Fruit fly (Drosophila melanogaster) whole organism, prepupa: ENCODE measurements around the gene eIF3a.

Experiments
- CG10631 ChIP-seq: fragments of 200-800 bp; sonication (Bioruptor generic); optimal IDR thresholded peaks from 2 replicates; lab custom pipeline; 2016; ENCODE audit warnings: missing biosample characterization, missing genetic modification characterization
- CG10669 ChIP-seq: fragments of 200-800 bp; sonication (Bioruptor generic); optimal IDR thresholded peaks from 3 replicates; lab custom pipeline; 2018; ENCODE audit warnings: missing biosample characterization, mild to moderate bottlenecking, missing genetic modification characterization, moderate library complexity
- CG15336 ChIP-seq: fragments of 200-800 bp; sonication (Bioruptor generic); IDR thresholded peaks from 2 replicates; pipeline ENCODE4 v1.3.6; 2022; ENCODE audit warnings: missing biosample characterization, missing genetic modification characterization
- CG16779 ChIP-seq: fragments of 200-800 bp; sonication (Bioruptor generic); optimal IDR thresholded peaks from 3 replicates; lab custom pipeline; 2017; ENCODE audit warnings: missing biosample characterization, mild to moderate bottlenecking, missing genetic modification characterization
- CG3032 ChIP-seq: fragments of 200-800 bp; optimal IDR thresholded peaks from 2 replicates; lab custom pipeline; 2019; ENCODE audit warnings: missing biosample characterization, mild to moderate bottlenecking, missing genetic modification characterization, moderate library complexity
- CG34406 ChIP-seq: fragments of 200-800 bp; sonication (Bioruptor generic); optimal IDR thresholded peaks from 3 replicates; lab custom pipeline; 2016; ENCODE audit warnings: missing biosample characterization, missing genetic modification characterization
- CG3919 ChIP-seq: fragments of 200-800 bp; sonication (Bioruptor generic); optimal IDR thresholded peaks from 3 replicates; lab custom pipeline; 2016; ENCODE audit warnings: missing biosample characterization, missing genetic modification characterization
- CG4318 ChIP-seq: fragments of 200-800 bp; sonication (Bioruptor generic); optimal IDR thresholded peaks from 3 replicates; lab custom pipeline; 2017; ENCODE audit warnings: missing biosample characterization, mild to moderate bottlenecking, missing genetic modification characterization
- CG6854 ChIP-seq: fragments of 200-800 bp; sonication (Bioruptor generic); optimal IDR thresholded peaks from 2 replicates; lab custom pipeline; 2017; ENCODE audit warnings: missing biosample characterization, mild to moderate bottlenecking, missing genetic modification characterization
- CG8632 ChIP-seq: fragments of 200-800 bp; sonication (Bioruptor generic); optimal IDR thresholded peaks from 3 replicates; lab custom pipeline; 2016; ENCODE audit warnings: missing biosample characterization, missing genetic modification characterization
- CG9139 ChIP-seq: fragments of 200-800 bp; sonication (Bioruptor generic); optimal IDR thresholded peaks from 3 replicates; lab custom pipeline; 2017; ENCODE audit warnings: missing biosample characterization, mild to moderate bottlenecking, missing genetic modification characterization
- Eip75B ChIP-seq: fragments of 200-800 bp; sonication (Bioruptor generic); optimal IDR thresholded peaks from 3 replicates; lab custom pipeline; 2016; ENCODE audit warnings: missing biosample characterization, missing genetic modification characterization
- Eip93F ChIP-seq: fragments of 200-800 bp; sonication (Bioruptor generic); optimal IDR thresholded peaks from 2 replicates; lab custom pipeline; 2016; ENCODE audit warnings: missing biosample characterization, mild to moderate bottlenecking, missing genetic modification characterization
- Ets21C ChIP-seq: fragments of 200-800 bp; sonication (Bioruptor generic); optimal IDR thresholded peaks from 3 replicates; lab custom pipeline; 2016; ENCODE audit warnings: missing biosample characterization, missing genetic modification characterization
- Gug ChIP-seq: fragments of 200-800 bp; sonication (Bioruptor generic); IDR thresholded peaks from 2 replicates; pipeline ENCODE4 v1.3.6; 2022; ENCODE audit warnings: missing biosample characterization, missing genetic modification characterization
- OdsH ChIP-seq: fragments of 200-800 bp; sonication (Bioruptor generic); optimal IDR thresholded peaks from 3 replicates; lab custom pipeline; 2016; ENCODE audit warnings: missing biosample characterization, missing genetic modification characterization
- Smox ChIP-seq: fragments of 200-800 bp; sonication (Bioruptor generic); optimal IDR thresholded peaks from 3 replicates; lab custom pipeline; 2016; ENCODE audit warnings: missing biosample characterization, missing genetic modification characterization
- achi ChIP-seq: fragments of 200-800 bp; sonication (Bioruptor generic); optimal IDR thresholded peaks from 3 replicates; lab custom pipeline; 2016; ENCODE audit warnings: missing biosample characterization, missing genetic modification characterization
- dsx ChIP-seq: fragments of 200-800 bp; optimal IDR thresholded peaks from 3 replicates; lab custom pipeline; 2019; ENCODE audit warnings: missing biosample characterization, mild to moderate bottlenecking, missing genetic modification characterization, moderate library complexity; ENCODE audit not compliant: poor library complexity, severe bottlenecking
- eg ChIP-seq: fragments of 200-800 bp; sonication (Bioruptor generic); IDR thresholded peaks from 3 replicates; pipeline ENCODE4 v1.3.6; 2022; ENCODE audit warnings: missing biosample characterization, missing genetic modification characterization
- esn ChIP-seq: fragments of 200-800 bp; sonication (Bioruptor generic); optimal IDR thresholded peaks from 2 replicates; lab custom pipeline; 2016; ENCODE audit warnings: missing biosample characterization, mild to moderate bottlenecking, missing genetic modification characterization, moderate library complexity
- fd59A ChIP-seq: fragments of 200-800 bp; sonication (Bioruptor generic); optimal IDR thresholded peaks from 2 replicates; lab custom pipeline; 2017; ENCODE audit warnings: missing biosample characterization, mild to moderate bottlenecking, missing genetic modification characterization, missing genetic modification reagents
- fd85E ChIP-seq: fragments of 200-800 bp; sonication (Bioruptor generic); optimal IDR thresholded peaks from 3 replicates; lab custom pipeline; 2016; ENCODE audit warnings: missing biosample characterization, missing genetic modification characterization
- pdm3 ChIP-seq: fragments of 200-800 bp; sonication (Bioruptor generic); optimal IDR thresholded peaks from 3 replicates; lab custom pipeline; 2016; ENCODE audit warnings: missing biosample characterization, missing genetic modification characterization
- ss ChIP-seq, 2 experiments: fragments of 200-800 bp; sonication (Bioruptor generic); optimal IDR thresholded peaks; 2 replicates in 1 of 2; 3 replicates in 1 of 2; lab custom pipeline; 2017 to 2018; ENCODE audit warnings: mild to moderate bottlenecking in 2 of 2, missing biosample characterization in 2 of 2, missing genetic modification characterization in 2 of 2, moderate library complexity in 1 of 2
- svp ChIP-seq: fragments of 200-800 bp; sonication (Bioruptor generic); peaks from one replicate; lab custom pipeline; 2016; ENCODE audit warnings: missing biosample characterization, missing genetic modification characterization
- vri ChIP-seq: fragments of 200-800 bp; sonication (Bioruptor generic); optimal IDR thresholded peaks from 3 replicates; lab custom pipeline; 2016; ENCODE audit warnings: missing biosample characterization, mild to moderate bottlenecking, missing genetic modification characterization

Gene eIF3a

DNA sequence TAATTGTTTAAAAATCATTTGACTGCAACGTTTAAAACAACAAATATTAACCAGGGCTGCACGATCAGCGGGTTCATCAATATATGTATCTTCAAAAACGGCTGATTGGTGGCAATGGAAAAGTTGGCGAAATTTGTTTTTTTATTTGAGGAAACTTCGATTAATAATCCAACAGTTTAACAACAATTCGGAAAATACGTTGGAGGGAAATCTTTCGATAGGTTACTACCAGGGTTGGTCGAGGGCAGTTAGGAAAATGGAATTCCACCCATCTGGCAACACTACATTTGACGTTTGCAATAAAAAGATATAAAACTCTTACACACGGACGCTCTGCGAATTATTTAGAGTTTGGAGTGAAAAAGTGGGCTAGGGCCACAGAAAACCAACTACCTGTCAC is 3.4 kb upstream of the eIF3a start, which contains the start of the genes Lipt2 and CG14650 (continued):
- TF ChIP-seq vri (GFP tag; lab: Kevin White, UChicago) (no peak), ss (GFP tag; optimal IDR thresholded peaks at IDR 0.05; lab: Kevin White, UChicago) (no peak), CG10669 (GFP tag; lab: Kevin White, UChicago) (no peak), CG34406 (GFP tag; lab: Kevin White, UChicago) (no peak), fd59A (no peak), CG8632 (GFP tag; lab: Kevin White, UChicago) (no peak), esn (peak; percentile 79), CG10631 (no peak), achi (peak; percentile 85), eg (GFP tag; lab: Robert Waterston, UW) (peak; percentile 33; the same call in 1 of the 3 replicates), CG6854 (GFP tag; lab: Kevin White, UChicago) (no peak), Smox (GFP tag; lab: Kevin White, UChicago) (no peak), CG16779 (tag; lab: Kevin White, UChicago) (no peak), CG3032 (tag; lab: Kevin White, UChicago) (peak; percentile 60), dsx (GFP tag; lab: Kevin White, UChicago) (no peak), CG4318 (GFP tag; lab: Kevin White, UChicago) (no peak), Ets21C (no peak), CG3919 (GFP tag; lab: Kevin White, UChicago) (peak; percentile 73), svp (GFP tag; lab: Kevin White, UChicago) (no peak), CG15336 (GFP tag; lab: Robert Waterston, UW) (no peak), Eip75B (GFP tag; lab: Kevin White, UChicago) (no peak)

- no peak for TF ChIP-seq CG9139 (GFP tag; lab: Kevin White, UChicago)
- peak; percentile 19 for TF ChIP-seq esn
These were observed 4.9 kb downstream of the eIF3a start, which contains the start of gene srl for dm6 chr3R:4428585-4429464. TSS of gene srl (minus strand) at chr3R:4429335.

DNA sequence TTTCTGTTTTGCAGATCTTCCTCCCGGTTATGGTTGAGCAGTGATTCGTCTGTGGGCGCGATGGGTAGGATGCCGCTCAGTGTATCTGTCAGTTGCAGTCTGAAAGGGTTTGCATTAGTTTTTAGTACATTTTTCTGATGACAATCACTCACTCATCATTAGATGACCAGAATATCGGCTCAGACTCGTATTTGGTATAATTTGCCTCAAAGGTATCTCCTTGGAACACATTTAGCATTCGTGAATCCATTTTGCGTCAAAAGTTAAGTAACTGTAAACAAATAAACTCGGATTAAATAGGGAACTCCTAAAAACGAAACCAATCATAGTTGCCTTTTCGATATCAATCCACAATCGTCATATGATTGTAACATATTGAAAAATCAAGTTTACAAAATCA is 7.0 kb downstream of the eIF3a start, which contains the start of gene CG31525:
Gene CG31525 (plus strand): TSS at position 301 of the 400 bp plus-strand sequence.
- no peak for TF ChIP-seq Gug (GFP tag; lab: Robert Waterston, UW)
- TF ChIP-seq CG34406 (GFP tag; lab: Kevin White, UChicago), result no peak
- TF ChIP-seq, all 60 proteins: peak for 0

DNA sequence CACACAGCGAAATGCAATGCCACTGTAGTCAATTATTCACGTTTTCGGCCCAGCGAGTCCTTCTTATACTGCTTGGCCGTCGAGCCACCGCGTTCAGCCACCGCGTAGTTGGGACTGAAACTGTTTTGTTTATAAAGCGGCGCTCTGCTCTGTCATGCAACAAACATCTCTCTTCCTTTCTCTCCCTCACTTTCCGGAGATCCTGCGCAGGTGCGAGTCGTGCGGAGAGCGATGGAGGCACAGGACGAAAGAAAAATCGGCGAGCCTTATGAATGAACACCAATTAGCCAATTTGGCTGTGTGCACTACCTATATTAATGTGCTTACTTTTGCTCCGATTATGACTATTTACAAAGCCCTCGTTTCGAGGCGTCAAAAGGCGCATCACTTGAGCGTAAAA is 14.2 kb downstream of the eIF3a start, which contains the start of gene CG32944:
Gene CG32944 (minus strand): TSS at position 97 of the 400 bp plus-strand sequence.
- TF ChIP-seq CG3032 (tag; lab: Kevin White, UChicago) (no peak), dsx (GFP tag; lab: Kevin White, UChicago) (no peak), pdm3 (GFP tag; lab: Kevin White, UChicago) (no peak), CG10631 (no peak), Eip93F (GFP tag; lab: Kevin White, UChicago) (no peak), Gug (GFP tag; lab: Robert Waterston, UW) (no peak)

DNA sequence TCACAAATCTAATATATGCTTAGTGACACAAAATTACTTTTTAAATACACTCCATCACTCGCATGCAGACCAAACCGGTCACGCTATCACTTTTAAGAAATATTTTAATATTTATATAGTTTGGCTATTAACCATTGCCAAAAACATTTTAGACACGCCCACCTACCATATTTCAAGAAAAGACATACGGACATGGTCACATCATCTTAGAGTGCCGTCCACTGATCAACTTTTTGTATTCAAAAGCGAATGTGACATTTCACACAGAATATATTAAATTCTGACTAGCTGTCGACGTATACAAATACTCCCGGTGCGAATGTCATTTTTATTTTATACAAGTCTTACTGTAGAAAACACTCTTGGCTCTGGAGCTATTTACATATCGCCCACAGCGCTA is 17.6 kb downstream of the eIF3a start, which contains the start of gene CG31528:
Gene CG31528 (plus strand): TSS at position 301 of the 400 bp plus-strand sequence.
- TF ChIP-seq Smox (GFP tag; lab: Kevin White, UChicago) (no peak), pdm3 (GFP tag; lab: Kevin White, UChicago) (no peak), CG10631 (no peak), fd85E (GFP tag; lab: Kevin White, UChicago) (no peak)
- TF ChIP-seq, all 60 proteins: peak for 0

DNA sequence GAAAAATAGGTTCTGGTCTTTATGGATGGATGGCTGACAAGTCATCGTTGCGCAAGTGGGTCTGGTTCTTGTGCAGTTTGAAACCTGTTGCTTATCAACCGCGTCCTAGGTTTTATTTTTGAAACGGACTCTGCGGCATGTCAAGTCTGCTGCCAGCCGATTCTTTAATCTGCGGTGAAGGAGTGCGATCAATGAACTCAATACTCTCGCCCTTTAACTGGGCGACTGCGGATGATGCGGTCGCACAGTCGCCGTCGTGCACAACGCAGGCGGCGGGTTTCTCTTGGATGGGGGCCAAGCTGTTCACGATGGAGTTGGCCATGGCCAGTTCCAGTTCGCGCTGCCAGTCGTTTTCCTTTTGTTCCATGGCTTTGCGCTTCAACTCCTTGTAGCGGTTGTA is 26.4 kb downstream of the eIF3a start:
- TF ChIP-seq OdsH (GFP tag; lab: Kevin White, UChicago) (no peak), svp (GFP tag; lab: Kevin White, UChicago) (peak; percentile 60)
